Worm (Caenorhabditis elegans): ENCODE data around the gene twk-48.

ce11 chrIII:9905307-9905706, 44.8 kb downstream of the twk-48 start:
- TF ChIP-seq hmg-1.1 (GFP tag; IDR thresholded peaks at IDR 0.05) (0 out of 2 replicates have a peak, but pooled peaks have one; percentile 51), pha-4 (GFP tag; IDR thresholded peaks at IDR 0.05) (no peak), pha-4 (tag; optimal IDR thresholded peaks at IDR 0.05) (no peak), egl-43 (GFP tag; IDR thresholded peaks at IDR 0.05) (no peak), nhr-237 (tag; optimal IDR thresholded peaks at IDR 0.05) (no peak), mdl-1 (tag; optimal IDR thresholded peaks at IDR 0.05) (peak in 1 of 2 experiments; percentile 36), F37D6.2 (tag; optimal IDR thresholded peaks at IDR 0.05) (no peak), mdt-29 (GFP tag; IDR thresholded peaks at IDR 0.05) (no peak), nhr-11 (tag; optimal IDR thresholded peaks at IDR 0.05) (no peak), ces-1 (GFP tag; optimal IDR thresholded peaks at IDR 0.05) (peak; percentile 73), daf-16 (GFP tag; optimal IDR thresholded peaks at IDR 0.05) (no peak), daf-16 (tag; optimal IDR thresholded peaks at IDR 0.05) (no peak), ZK337.2 (GFP tag; IDR thresholded peaks at IDR 0.05) (no peak), lsy-2 (tag; optimal IDR thresholded peaks at IDR 0.05) (peak in 1 of 2 experiments; percentile 1)

All from whole organism, L4 larva.